Worm (Caenorhabditis elegans) whole organism, L4/young adult: ENCODE results near the gene pis-1.

Experiments
- dao-5 ChIP-seq: sonication (generic microtip); optimal IDR thresholded peaks from 2 replicates; lab custom pipeline; 2016; ENCODE audit warnings: missing genotype, missing genetic modification characterization, moderate library complexity, missing compliant biosample characterization
- him-1 ChIP-seq: sonication (generic microtip); optimal IDR thresholded peaks from 2 replicates; lab custom pipeline; 2016; ENCODE audit warnings: missing genotype, missing genetic modification reagents, missing genetic modification characterization, missing compliant biosample characterization

ce11 chrIV:9777535-9777934 lies 18.9 kb downstream of the pis-1 start, which contains the start of gene sna-2:
- TF ChIP-seq him-1 (tag; lab: Kevin White, UChicago) (no peak), dao-5 (no peak)
